Fruit fly (Drosophila melanogaster) whole organism, embryonic: ENCODE measurements around the gene Ptx1.

Source experiments
- CG10565 ChIP-seq: fragments of 200-800 bp; sonication (Bioruptor generic); optimal IDR thresholded peaks from 3 replicates; lab custom pipeline; 2016; ENCODE audit warnings: missing biosample characterization, mild to moderate bottlenecking, missing genetic modification characterization
- CG10979 ChIP-seq: fragments of 200-800 bp; sonication (Bioruptor generic); optimal IDR thresholded peaks from 2 replicates; lab custom pipeline; 2018; ENCODE audit warnings: missing biosample characterization, mild to moderate bottlenecking, missing genetic modification characterization, moderate library complexity
- CG12071 ChIP-seq: fragments of 200-800 bp; sonication (Bioruptor generic); optimal IDR thresholded peaks from 3 replicates; lab custom pipeline; 2018; ENCODE audit warnings: missing biosample characterization, mild to moderate bottlenecking, missing genetic modification characterization
- CG12769 ChIP-seq: fragments of 200-800 bp; sonication (Bioruptor generic); optimal IDR thresholded peaks from 2 replicates; lab custom pipeline; 2019; ENCODE audit warnings: missing biosample characterization, mild to moderate bottlenecking, missing genetic modification characterization, moderate library complexity
- CG15601 ChIP-seq: fragments of 200-800 bp; sonication (Bioruptor generic); optimal IDR thresholded peaks from 3 replicates; lab custom pipeline; 2019; ENCODE audit warnings: missing biosample characterization, mild to moderate bottlenecking, missing genetic modification characterization, moderate library complexity
- CG1603 ChIP-seq: fragments of 200-800 bp; sonication (Bioruptor generic); optimal IDR thresholded peaks from 2 replicates; lab custom pipeline; 2019; ENCODE audit warnings: missing biosample characterization, mild to moderate bottlenecking, missing genetic modification characterization, moderate library complexity
- CG2678 ChIP-seq: fragments of 200-800 bp; sonication (Bioruptor generic); optimal IDR thresholded peaks from 3 replicates; lab custom pipeline; 2019; ENCODE audit warnings: missing biosample characterization, mild to moderate bottlenecking, missing genetic modification characterization, moderate library complexity
- CG2875 ChIP-seq: fragments of 200-800 bp; sonication (Bioruptor generic); optimal IDR thresholded peaks from 2 replicates; lab custom pipeline; 2017; ENCODE audit warnings: missing biosample characterization, mild to moderate bottlenecking, missing genetic modification characterization, missing genetic modification reagents
- CG30403 ChIP-seq: fragments of 200-800 bp; sonication (Bioruptor generic); optimal IDR thresholded peaks from 3 replicates; lab custom pipeline; 2016; ENCODE audit warnings: missing biosample characterization, missing genetic modification characterization
- CG4328 ChIP-seq: fragments of 200-800 bp; sonication (Bioruptor generic); optimal IDR thresholded peaks from 3 replicates; lab custom pipeline; 2017; ENCODE audit warnings: missing biosample characterization, missing genetic modification reagents, missing genetic modification characterization
- CG4730 ChIP-seq: fragments of 200-800 bp; sonication (Bioruptor generic); IDR thresholded peaks from 2 replicates; pipeline ENCODE4 v1.3.6; 2022; ENCODE audit warnings: missing biosample characterization, missing genetic modification characterization
- CG4820 ChIP-seq: fragments of 200-800 bp; sonication (Bioruptor generic); optimal IDR thresholded peaks from 3 replicates; lab custom pipeline; 2016; ENCODE audit warnings: missing biosample characterization, missing genetic modification characterization
- CG5245 ChIP-seq: fragments of 200-800 bp; sonication (Bioruptor generic); optimal IDR thresholded peaks from 3 replicates; lab custom pipeline; 2016; ENCODE audit warnings: missing biosample characterization, missing genetic modification characterization
- CG8089 ChIP-seq: fragments of 200-800 bp; sonication (Bioruptor generic); optimal IDR thresholded peaks from 3 replicates; lab custom pipeline; 2016; ENCODE audit warnings: missing biosample characterization, missing genetic modification characterization
- CG8290 ChIP-seq, 3 experiments: fragments of 200-800 bp; sonication (Bioruptor generic); optimal IDR thresholded peaks; 2 replicates each; lab custom pipeline; 2016 to 2019; ENCODE audit warnings: missing biosample characterization in 3 of 3, missing genetic modification characterization in 3 of 3, mild to moderate bottlenecking in 2 of 3, moderate library complexity in 1 of 3
- CG8388 ChIP-seq: fragments of 200-800 bp; sonication (Bioruptor generic); optimal IDR thresholded peaks from 2 replicates; lab custom pipeline; 2019; ENCODE audit warnings: missing biosample characterization, mild to moderate bottlenecking, missing genetic modification characterization, moderate library complexity
- CG8765 ChIP-seq: fragments of 200-800 bp; sonication (Bioruptor generic); IDR thresholded peaks from 2 replicates; pipeline ENCODE4 v1.3.6; 2022; ENCODE audit warnings: missing biosample characterization, missing genetic modification characterization
- CG9727 ChIP-seq: fragments of 200-800 bp; sonication (Bioruptor generic); optimal IDR thresholded peaks from 3 replicates; lab custom pipeline; 2017; ENCODE audit warnings: missing biosample characterization, mild to moderate bottlenecking, missing genetic modification characterization
- CG9797 ChIP-seq: fragments of 200-800 bp; sonication (Bioruptor generic); optimal IDR thresholded peaks from 3 replicates; lab custom pipeline; 2018; ENCODE audit warnings: missing biosample characterization, mild to moderate bottlenecking, missing genetic modification characterization
- Deaf1 ChIP-seq: fragments of 200-800 bp; optimal IDR thresholded peaks from 3 replicates; lab custom pipeline; 2019; ENCODE audit warnings: missing biosample characterization, mild to moderate bottlenecking, missing genetic modification characterization, moderate library complexity
- Ets65A ChIP-seq: fragments of 200-800 bp; sonication (Bioruptor generic); peaks from one replicate; lab custom pipeline; 2016; ENCODE audit warnings: missing biosample characterization, missing genetic modification characterization
- GATAe ChIP-seq: fragments of 200-800 bp; sonication (Bioruptor generic); conservative IDR thresholded peaks from 2 replicates; pipeline ENCODE4 v1.3.6; 2022; ENCODE audit warnings: missing biosample characterization, missing genetic modification characterization
- Med ChIP-seq: fragments of 200-800 bp; sonication (Bioruptor generic); peaks from one replicate; lab custom pipeline; 2016; ENCODE audit warnings: missing biosample characterization, missing genetic modification characterization, mild to moderate bottlenecking, inconsistent platforms, moderate library complexity
- Meics ChIP-seq: fragments of 200-800 bp; sonication (Bioruptor generic); optimal IDR thresholded peaks from 2 replicates; lab custom pipeline; 2017; ENCODE audit warnings: missing biosample characterization, mild to moderate bottlenecking, missing genetic modification characterization
- NFAT ChIP-seq: fragments of 200-800 bp; sonication (Bioruptor generic); IDR thresholded peaks from 2 replicates; pipeline ENCODE4 v1.3.6; 2022; ENCODE audit warnings: missing biosample characterization, missing genetic modification characterization
- Ptx1 ChIP-seq: fragments of 200-800 bp; sonication (Bioruptor generic); IDR thresholded peaks from 2 replicates; pipeline ENCODE4 v1.3.6; 2022; ENCODE audit warnings: missing biosample characterization, missing genetic modification characterization
- TFAM ChIP-seq: fragments of 200-800 bp; sonication (Bioruptor generic); optimal IDR thresholded peaks from 2 replicates; lab custom pipeline; 2017; ENCODE audit warnings: missing biosample characterization, missing genetic modification characterization, inconsistent platforms
- Xrp1 ChIP-seq: fragments of 200-800 bp; sonication (Bioruptor generic); IDR thresholded peaks from 2 replicates; pipeline ENCODE4 v1.3.6; 2022; ENCODE audit warnings: missing biosample characterization, missing genetic modification characterization
- ap ChIP-seq: fragments of 200-800 bp; sonication (Bioruptor generic); IDR thresholded peaks from 2 replicates; pipeline ENCODE4 v1.3.6; 2022; ENCODE audit warnings: missing biosample characterization, missing genetic modification characterization
- chm ChIP-seq: fragments of 200-800 bp; sonication (Bioruptor generic); IDR thresholded peaks from 2 replicates; pipeline ENCODE4 v1.3.6; 2022; ENCODE audit warnings: missing biosample characterization, missing genetic modification characterization
- crol ChIP-seq: fragments of 200-800 bp; sonication (Bioruptor generic); IDR thresholded peaks from 2 replicates; pipeline ENCODE4 v1.3.6; 2022; ENCODE audit warnings: missing biosample characterization, missing genetic modification characterization
- dmrt99B ChIP-seq: fragments of 200-800 bp; sonication (Bioruptor generic); optimal IDR thresholded peaks from 2 replicates; lab custom pipeline; 2018; ENCODE audit warnings: missing biosample characterization, mild to moderate bottlenecking, missing genetic modification characterization, moderate library complexity
- dpn ChIP-seq, 2 experiments: fragments of 200-800 bp; sonication (Bioruptor generic); optimal IDR thresholded peaks; 3 replicates each; lab custom pipeline; 2016; ENCODE audit warnings: missing biosample characterization in 2 of 2, missing genetic modification characterization in 2 of 2
- gem ChIP-seq: fragments of 200-800 bp; sonication (Bioruptor generic); optimal IDR thresholded peaks from 2 replicates; lab custom pipeline; 2019; ENCODE audit warnings: missing biosample characterization, mild to moderate bottlenecking, missing genetic modification characterization, moderate library complexity
- gsb-n ChIP-seq: fragments of 200-800 bp; sonication (Bioruptor generic); optimal IDR thresholded peaks from 3 replicates; lab custom pipeline; 2018; ENCODE audit warnings: missing biosample characterization, mild to moderate bottlenecking, missing genetic modification characterization
- klu ChIP-seq: fragments of 200-800 bp; sonication (Bioruptor generic); IDR thresholded peaks from 2 replicates; pipeline ENCODE4 v1.3.6; 2022; ENCODE audit warnings: missing biosample characterization, missing genetic modification characterization
- lab ChIP-seq: fragments of 200-800 bp; sonication (Bioruptor generic); optimal IDR thresholded peaks from 3 replicates; lab custom pipeline; 2017; ENCODE audit warnings: missing biosample characterization, missing genetic modification characterization, mild to moderate bottlenecking, moderate library complexity, missing genetic modification reagents
- phol ChIP-seq: fragments of 200-800 bp; sonication (Bioruptor generic); optimal IDR thresholded peaks from 3 replicates; lab custom pipeline; 2018; ENCODE audit warnings: missing biosample characterization, mild to moderate bottlenecking, missing genetic modification characterization, moderate library complexity
- prd ChIP-seq, 3 experiments: fragments of >200 bp in 2 of 3; fragments of 200-800 bp in 1 of 3; sonication (Bioruptor generic) in 1 of 3; optimal IDR thresholded peaks in 2 of 3; IDR thresholded peaks in 1 of 3; 2 replicates in 2 of 3; 3 replicates in 1 of 3; pipeline versions ENCODE4 v1.3.6 to Lab custom; 2017 to 2022; ENCODE audit warnings: missing biosample characterization in 1 of 3, missing genetic modification characterization in 1 of 3
- rib ChIP-seq: fragments of 200-800 bp; sonication (Bioruptor generic); IDR thresholded peaks from 2 replicates; pipeline ENCODE4 v1.3.6; 2022; ENCODE audit warnings: missing biosample characterization, missing genetic modification characterization
- row ChIP-seq: fragments of 200-800 bp; sonication (Bioruptor generic); IDR thresholded peaks from 3 replicates; pipeline ENCODE4 v1.3.6; 2022; ENCODE audit warnings: missing biosample characterization, missing genetic modification characterization
- sens ChIP-seq: fragments of 200-800 bp; sonication (Bioruptor generic); peaks from one replicate; lab custom pipeline; 2016; ENCODE audit warnings: missing biosample characterization, missing genetic modification characterization
- sisA ChIP-seq: fragments of 200-800 bp; sonication (Bioruptor generic); IDR thresholded peaks from 2 replicates; pipeline ENCODE4 v1.3.6; 2022; ENCODE audit warnings: missing biosample characterization, missing genetic modification characterization
- trem ChIP-seq: fragments of 200-800 bp; optimal IDR thresholded peaks from 3 replicates; lab custom pipeline; 2019; ENCODE audit warnings: missing biosample characterization, mild to moderate bottlenecking, missing genetic modification characterization, moderate library complexity
- zen ChIP-seq: fragments of 200-800 bp; sonication (Bioruptor generic); optimal IDR thresholded peaks from 3 replicates; lab custom pipeline; 2018; ENCODE audit warnings: missing biosample characterization, mild to moderate bottlenecking, missing genetic modification characterization, moderate library complexity
- zfh2 ChIP-seq: fragments of 200-800 bp; sonication (Bioruptor generic); optimal IDR thresholded peaks from 2 replicates; lab custom pipeline; 2016; ENCODE audit warnings: missing biosample characterization, missing genetic modification characterization

The Ptx1 gene

DNA sequence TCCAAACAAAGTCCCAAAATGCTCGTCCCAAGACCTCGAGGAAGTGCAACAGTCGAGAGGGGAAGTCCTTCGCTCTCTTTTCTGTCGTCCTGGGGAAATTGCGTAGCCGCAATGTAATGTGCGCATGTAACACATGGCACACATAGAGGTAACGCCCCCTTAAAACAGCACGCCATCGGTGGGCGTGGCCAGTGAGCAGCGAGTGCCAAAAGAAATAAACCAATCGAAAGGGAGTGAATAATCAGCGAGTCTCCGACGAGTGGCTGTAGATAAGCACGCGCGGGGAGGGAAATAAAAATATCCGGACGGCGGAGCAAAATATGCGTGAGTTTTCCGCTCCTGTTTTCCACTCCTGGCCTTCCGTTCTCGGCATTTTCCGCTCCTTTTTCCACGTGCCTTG lies 3.5 kb upstream of the Ptx1 start (continued):
- peak; percentile 2 for TF ChIP-seq Deaf1 (tag; lab: Kevin White, UChicago)
- TF ChIP-seq crol, result peak; percentile 70
- no peak for TF ChIP-seq dpn (GFP tag; optimal IDR thresholded peaks at IDR 0.05; lab: Kevin White, UChicago)
- no peak for TF ChIP-seq CG8388 (GFP tag; lab: Kevin White, UChicago)
- TF ChIP-seq CG4328, result no peak
- no peak for TF ChIP-seq TFAM (GFP tag; lab: Kevin White, UChicago)

DNA sequence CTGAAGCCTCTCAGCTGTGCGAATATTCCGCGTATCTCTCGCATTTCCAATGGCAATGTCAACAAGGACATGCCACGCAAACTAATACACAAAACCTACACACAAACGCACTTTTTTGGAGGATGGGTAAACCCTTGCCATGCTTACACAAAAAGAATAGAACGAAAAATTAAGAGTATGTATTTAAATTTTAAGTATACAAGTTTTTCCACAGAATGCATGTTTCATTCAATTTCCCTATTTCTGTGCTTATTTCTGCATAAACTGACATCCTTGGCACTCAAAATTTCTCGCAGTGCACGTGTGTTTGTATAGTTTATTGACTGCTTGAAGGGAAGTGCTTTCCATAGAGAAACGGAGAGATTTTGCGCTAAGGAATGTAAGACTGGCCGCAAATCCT lies 2.7 kb upstream of the Ptx1 start:
- TF ChIP-seq zen, result peak; percentile 32
- TF ChIP-seq Ets65A (GFP tag; lab: Kevin White, UChicago), result peak; percentile 18
- peak; percentile 3 for TF ChIP-seq dmrt99B
- TF ChIP-seq CG10979 (tag; lab: Kevin White, UChicago), result peak; percentile 29
- TF ChIP-seq row (GFP tag; lab: Robert Waterston, UW), result peak; percentile 27; the same call in 1 of the 3 replicates
- peak; percentile 4 for TF ChIP-seq CG9727
- peak; percentile 51 for TF ChIP-seq Ptx1 (GFP tag; lab: Robert Waterston, UW)
- no peak for TF ChIP-seq CG30403 (GFP tag; lab: Kevin White, UChicago)
- TF ChIP-seq CG5245, result no peak
- no peak for TF ChIP-seq CG8089 (GFP tag; lab: Kevin White, UChicago)
- peak; percentile 62 for TF ChIP-seq Med (GFP tag; lab: Kevin White, UChicago)
- TF ChIP-seq prd (optimal IDR thresholded peaks at IDR 0.05; lab: Kevin White, UChicago), result no peak
- TF ChIP-seq prd (GFP tag; IDR thresholded peaks at IDR 0.05; lab: Robert Waterston, UW), result peak; percentile 38; the same call in 1 of the 3 replicates
- TF ChIP-seq zfh2 (GFP tag; lab: Kevin White, UChicago), result no peak
- TF ChIP-seq CG8765, result peak; percentile 27; the same call in 1 of the 2 replicates
- TF ChIP-seq gem (tag; lab: Kevin White, UChicago), result peak; percentile 4
- TF ChIP-seq Meics (GFP tag; lab: Kevin White, UChicago), result peak; percentile 3
- TF ChIP-seq sisA (GFP tag; lab: Robert Waterston, UW), result peak; percentile 9; the same call in 1 of the 2 replicates
- peak; percentile 20 for TF ChIP-seq phol (tag; lab: Kevin White, UChicago)
- TF ChIP-seq CG9797, result no peak
- TF ChIP-seq trem (tag; lab: Kevin White, UChicago), result peak; percentile 9
- TF ChIP-seq CG2678 (tag; lab: Kevin White, UChicago), result peak; percentile 35
- peak; percentile 18 for TF ChIP-seq CG1603 (tag; lab: Kevin White, UChicago)
- peak; percentile 36; the same call in 1 of the 2 replicates for TF ChIP-seq Xrp1 (GFP tag; lab: Robert Waterston, UW)
- peak; percentile 72 for TF ChIP-seq sens (GFP tag; lab: Kevin White, UChicago)
- TF ChIP-seq, all 482 proteins: peak for 19

DNA sequence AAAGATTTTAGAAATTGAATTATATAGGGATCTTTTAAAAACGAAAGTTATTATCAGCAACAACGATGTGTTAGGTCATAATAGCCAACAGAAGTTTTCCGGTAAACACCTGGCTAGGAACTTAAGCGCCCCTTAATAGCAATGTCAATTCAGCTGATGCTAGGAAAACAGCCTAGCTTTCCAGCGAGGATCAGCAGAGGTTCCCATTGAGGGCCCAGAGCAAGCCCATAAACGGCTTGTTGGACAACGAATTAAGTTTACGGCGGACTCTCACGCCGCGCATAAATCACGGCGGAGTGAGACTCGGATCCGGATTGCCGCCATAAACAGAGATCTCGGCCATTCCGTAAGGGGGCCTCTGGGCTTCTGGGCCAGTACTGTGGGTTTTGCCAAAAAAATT lies 1.1 kb downstream of the Ptx1 start:
- TF ChIP-seq Ptx1 (GFP tag; lab: Robert Waterston, UW) (0 out of 2 replicates have a peak, but pooled peaks have one; percentile 16), CG8290 (GFP tag; optimal IDR thresholded peaks at IDR 0.05; lab: Kevin White, UChicago) (no peak), CG8290 (tag; optimal IDR thresholded peaks at IDR 0.05; lab: Kevin White, UChicago) (peak in 1 of 2 experiments; percentile 24), Ets65A (GFP tag; lab: Kevin White, UChicago) (peak; percentile 86), chm (no peak), sisA (GFP tag; lab: Robert Waterston, UW) (no peak)

DNA sequence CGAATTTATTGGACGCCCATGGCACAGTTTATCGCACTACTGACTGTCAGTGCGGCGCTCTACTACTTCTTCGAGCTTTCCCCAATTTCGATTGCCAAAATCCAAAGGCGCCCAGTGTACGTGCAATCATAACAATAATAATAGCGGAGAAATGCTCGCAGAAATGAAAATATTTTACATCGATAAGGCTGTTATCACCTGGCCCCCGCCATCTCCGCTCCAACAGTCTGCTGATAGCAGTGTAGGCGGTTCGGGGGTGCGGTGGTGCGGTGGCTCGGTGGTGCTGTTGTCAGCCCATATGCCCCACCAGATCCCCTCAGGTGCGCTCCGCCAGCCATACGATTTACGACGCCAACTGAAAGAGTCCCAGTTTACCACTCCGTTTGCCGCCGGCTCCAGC lies 2.7 kb downstream of the Ptx1 start:
- TF ChIP-seq klu (no peak), CG4730 (GFP tag; lab: Robert Waterston, UW) (no peak), CG4820 (GFP tag; lab: Kevin White, UChicago) (no peak), rib (GFP tag; lab: Robert Waterston, UW) (0 out of 2 replicates have a peak, but pooled peaks have one; percentile 20), CG12071 (peak; percentile 2), CG10565 (GFP tag; lab: Kevin White, UChicago) (no peak), gsb-n (tag; lab: Kevin White, UChicago) (no peak), CG2875 (GFP tag; lab: Kevin White, UChicago) (peak; percentile 14), CG12769 (tag; lab: Kevin White, UChicago) (peak; percentile 39), ap (GFP tag; lab: Robert Waterston, UW) (no peak), lab (GFP tag; lab: Kevin White, UChicago) (peak; percentile 28), CG9797 (no peak), CG15601 (tag; lab: Kevin White, UChicago) (no peak), NFAT (GFP tag; lab: Robert Waterston, UW) (0 out of 2 replicates have a peak, but pooled peaks have one; percentile 6), GATAe (GFP tag; lab: Robert Waterston, UW) (peak; percentile 98)
